Fruit fly (Drosophila melanogaster) whole organism, embryonic: ENCODE data around the gene Tti1.

ENCODE experiments used
- CG10209 ChIP-seq: fragments of 200-800 bp; sonication (Bioruptor generic); optimal IDR thresholded peaks from 3 replicates; lab custom pipeline; 2017; ENCODE audit warnings: missing biosample characterization, mild to moderate bottlenecking, missing genetic modification characterization, missing genetic modification reagents
- CG10959 ChIP-seq: fragments of 200-800 bp; sonication (Bioruptor generic); IDR thresholded peaks from 2 replicates; pipeline ENCODE4 v1.3.6; 2022; ENCODE audit warnings: missing biosample characterization, missing genetic modification characterization
- CG11398 ChIP-seq: fragments of 200-800 bp; sonication (Bioruptor generic); optimal IDR thresholded peaks from 2 replicates; lab custom pipeline; 2016; ENCODE audit warnings: missing biosample characterization, missing genetic modification characterization
- CG12236 ChIP-seq: fragments of 200-800 bp; sonication (Bioruptor generic); optimal IDR thresholded peaks from 2 replicates; lab custom pipeline; 2016; ENCODE audit warnings: missing biosample characterization, missing genetic modification characterization
- CG1233 ChIP-seq: fragments of 200-800 bp; sonication (Bioruptor generic); optimal IDR thresholded peaks from 4 replicates; lab custom pipeline; 2018; ENCODE audit warnings: missing biosample characterization, mild to moderate bottlenecking, missing genetic modification characterization
- CG14014 ChIP-seq: fragments of 200-800 bp; sonication (Bioruptor generic); IDR thresholded peaks from 2 replicates; pipeline ENCODE4 v1.3.6; 2022; ENCODE audit warnings: missing biosample characterization, missing genetic modification characterization
- CG15696 ChIP-seq: fragments of 200-800 bp; sonication (Bioruptor generic); optimal IDR thresholded peaks from 2 replicates; lab custom pipeline; 2019; ENCODE audit warnings: missing biosample characterization, mild to moderate bottlenecking, missing genetic modification characterization, moderate library complexity
- CG1603 ChIP-seq: fragments of 200-800 bp; sonication (Bioruptor generic); optimal IDR thresholded peaks from 2 replicates; lab custom pipeline; 2019; ENCODE audit warnings: missing biosample characterization, mild to moderate bottlenecking, missing genetic modification characterization, moderate library complexity
- CG17912 ChIP-seq: fragments of 200-800 bp; sonication (Bioruptor generic); optimal IDR thresholded peaks from 2 replicates; lab custom pipeline; 2018; ENCODE audit warnings: missing biosample characterization, mild to moderate bottlenecking, missing genetic modification characterization
- CG2120 ChIP-seq: fragments of 200-800 bp; sonication (Bioruptor generic); optimal IDR thresholded peaks from 3 replicates; lab custom pipeline; 2016; ENCODE audit warnings: missing biosample characterization, missing genetic modification characterization
- CG2129 ChIP-seq: fragments of 200-800 bp; sonication (Bioruptor generic); IDR thresholded peaks from 2 replicates; pipeline ENCODE4 v1.3.6; 2022; ENCODE audit warnings: missing biosample characterization, missing genetic modification characterization; ENCODE audit not compliant: partially characterized antibody
- CG30431 ChIP-seq: fragments of 200-800 bp; sonication (Bioruptor generic); optimal IDR thresholded peaks from 2 replicates; lab custom pipeline; 2017; ENCODE audit warnings: missing biosample characterization, missing genetic modification characterization
- CG31441 ChIP-seq: fragments of 200-800 bp; sonication (Bioruptor generic); IDR thresholded peaks from 2 replicates; pipeline ENCODE4 v1.3.6; 2022; ENCODE audit warnings: missing biosample characterization, missing genetic modification characterization
- CG3995 ChIP-seq: fragments of 200-800 bp; sonication (Bioruptor generic); optimal IDR thresholded peaks from 3 replicates; lab custom pipeline; 2016; ENCODE audit warnings: missing biosample characterization, missing genetic modification characterization
- CG6791 ChIP-seq: fragments of 200-800 bp; sonication (Bioruptor generic); IDR thresholded peaks from 3 replicates; pipeline ENCODE4 v1.3.6; 2022; ENCODE audit warnings: missing biosample characterization, missing genetic modification characterization; ENCODE audit not compliant: partially characterized antibody
- CG7271 ChIP-seq: fragments of 200-800 bp; sonication (Bioruptor generic); optimal IDR thresholded peaks from 2 replicates; lab custom pipeline; 2018; ENCODE audit warnings: missing biosample characterization, mild to moderate bottlenecking, missing genetic modification characterization, moderate library complexity
- CG7745 ChIP-seq: fragments of 200-800 bp; sonication (Bioruptor generic); optimal IDR thresholded peaks from 2 replicates; lab custom pipeline; 2018; ENCODE audit warnings: missing biosample characterization, mild to moderate bottlenecking, missing genetic modification characterization, moderate library complexity
- Dp ChIP-seq: fragments of 200-800 bp; sonication (Bioruptor generic); optimal IDR thresholded peaks from 2 replicates; lab custom pipeline; 2018; ENCODE audit warnings: missing biosample characterization, mild to moderate bottlenecking, missing genetic modification characterization, moderate library complexity
- Dref ChIP-seq: fragments of 200-800 bp; sonication (Bioruptor generic); IDR thresholded peaks from 2 replicates; pipeline ENCODE4 v1.3.6; 2022; ENCODE audit warnings: missing biosample characterization, missing genetic modification characterization
- Ets65A ChIP-seq: fragments of 200-800 bp; sonication (Bioruptor generic); peaks from one replicate; lab custom pipeline; 2016; ENCODE audit warnings: missing biosample characterization, missing genetic modification characterization
- Fer2 ChIP-seq: fragments of 200-800 bp; sonication (Bioruptor generic); optimal IDR thresholded peaks from 2 replicates; lab custom pipeline; 2018; ENCODE audit warnings: missing biosample characterization, mild to moderate bottlenecking, missing genetic modification characterization, moderate library complexity
- Gug ChIP-seq: fragments of 200-800 bp; sonication (Bioruptor generic); IDR thresholded peaks from 4 replicates; pipeline ENCODE4 v1.3.6; 2022; ENCODE audit warnings: missing biosample characterization, missing genetic modification characterization
- Hmx ChIP-seq: fragments of 200-800 bp; sonication (Bioruptor generic); optimal IDR thresholded peaks from 2 replicates; lab custom pipeline; 2016; ENCODE audit warnings: missing biosample characterization, missing genetic modification characterization
- Myb ChIP-seq: fragments of 200-800 bp; sonication (Bioruptor generic); optimal IDR thresholded peaks from 2 replicates; lab custom pipeline; 2016; ENCODE audit warnings: missing biosample characterization, missing genetic modification characterization
- Opbp ChIP-seq: fragments of 200-800 bp; sonication (Bioruptor generic); IDR thresholded peaks from 3 replicates; pipeline ENCODE4 v1.3.6; 2022; ENCODE audit warnings: missing biosample characterization, missing genetic modification characterization; ENCODE audit not compliant: partially characterized antibody
- ap ChIP-seq: fragments of 200-800 bp; sonication (Bioruptor generic); IDR thresholded peaks from 2 replicates; pipeline ENCODE4 v1.3.6; 2022; ENCODE audit warnings: missing biosample characterization, missing genetic modification characterization
- ash1 ChIP-seq: fragments of 200-800 bp; sonication (Bioruptor generic); optimal IDR thresholded peaks from 2 replicates; lab custom pipeline; 2018; ENCODE audit warnings: missing biosample characterization, mild to moderate bottlenecking, missing genetic modification characterization
- bab2 ChIP-seq: fragments of 200-800 bp; sonication (Bioruptor generic); optimal IDR thresholded peaks from 2 replicates; lab custom pipeline; 2016; ENCODE audit warnings: missing biosample characterization, missing genetic modification characterization
- btn ChIP-seq: fragments of 200-800 bp; sonication (Bioruptor generic); optimal IDR thresholded peaks from 2 replicates; lab custom pipeline; 2016; ENCODE audit warnings: missing biosample characterization, missing genetic modification characterization
- caup ChIP-seq: fragments of 200-800 bp; sonication (Bioruptor generic); optimal IDR thresholded peaks from 3 replicates; lab custom pipeline; 2017; ENCODE audit warnings: missing biosample characterization, mild to moderate bottlenecking, missing genetic modification characterization, moderate library complexity; ENCODE audit not compliant: severe bottlenecking
- chinmo ChIP-seq: fragments of 200-800 bp; sonication (Bioruptor generic); IDR thresholded peaks from 4 replicates; pipeline ENCODE4 v1.3.6; 2022; ENCODE audit warnings: missing biosample characterization, missing genetic modification characterization; ENCODE audit not compliant: partially characterized antibody
- cwo ChIP-seq: fragments of 200-800 bp; sonication (Bioruptor generic); optimal IDR thresholded peaks from 3 replicates; lab custom pipeline; 2017; ENCODE audit warnings: missing biosample characterization, missing genetic modification characterization, mild to moderate bottlenecking, moderate library complexity, missing genetic modification reagents
- dysf ChIP-seq: fragments of 200-800 bp; sonication (Bioruptor generic); IDR thresholded peaks from 3 replicates; pipeline ENCODE4 v1.3.6; 2022; ENCODE audit warnings: missing biosample characterization, missing genetic modification characterization
- eve ChIP-seq, 2 experiments: fragments of >200 bp; optimal IDR thresholded peaks; 2 replicates each; lab custom pipeline; 2017; ENCODE audit warnings: missing biosample characterization in 2 of 2, missing genetic modification characterization in 2 of 2
- fd102C ChIP-seq: fragments of 200-800 bp; sonication (Bioruptor generic); optimal IDR thresholded peaks from 2 replicates; lab custom pipeline; 2018; ENCODE audit warnings: missing biosample characterization, mild to moderate bottlenecking, missing genetic modification characterization, moderate library complexity
- fd3F ChIP-seq: fragments of 200-800 bp; sonication (Bioruptor generic); optimal IDR thresholded peaks from 2 replicates; lab custom pipeline; 2018; ENCODE audit warnings: missing biosample characterization, mild to moderate bottlenecking, missing genetic modification characterization, moderate library complexity
- gt ChIP-seq: fragments of 200-800 bp; sonication (Bioruptor generic); IDR thresholded peaks from 2 replicates; pipeline ENCODE4 v1.3.6; 2022; ENCODE audit warnings: missing biosample characterization, missing genetic modification characterization
- ind ChIP-seq: fragments of 200-800 bp; sonication (Bioruptor generic); optimal IDR thresholded peaks from 3 replicates; lab custom pipeline; 2016; ENCODE audit warnings: missing biosample characterization, missing genetic modification characterization
- lab ChIP-seq: fragments of 200-800 bp; sonication (Bioruptor generic); optimal IDR thresholded peaks from 3 replicates; lab custom pipeline; 2017; ENCODE audit warnings: missing biosample characterization, missing genetic modification characterization, mild to moderate bottlenecking, moderate library complexity, missing genetic modification reagents
- odd ChIP-seq: fragments of 200-800 bp; sonication (Bioruptor generic); optimal IDR thresholded peaks from 2 replicates; lab custom pipeline; 2017; ENCODE audit warnings: missing biosample characterization, mild to moderate bottlenecking, missing genetic modification characterization
- otp ChIP-seq: fragments of 200-800 bp; sonication (Bioruptor generic); IDR thresholded peaks from 3 replicates; pipeline ENCODE4, ENCODE4 v1.3.6; 2022; ENCODE audit warnings: missing biosample characterization, missing genetic modification characterization
- pros ChIP-seq: fragments of 200-800 bp; sonication (Bioruptor generic); optimal IDR thresholded peaks from 3 replicates; lab custom pipeline; 2019; ENCODE audit warnings: missing biosample characterization, mild to moderate bottlenecking, missing genetic modification characterization, moderate library complexity
- sob ChIP-seq: fragments of 200-800 bp; sonication (Bioruptor generic); IDR thresholded peaks from 2 replicates; pipeline ENCODE4 v1.3.6; 2022; ENCODE audit warnings: missing biosample characterization, missing genetic modification characterization
- ssp ChIP-seq: fragments of 200-800 bp; sonication (Bioruptor generic); IDR thresholded peaks from 2 replicates; pipeline ENCODE4 v1.3.6; 2022; ENCODE audit warnings: missing biosample characterization, missing genetic modification characterization
- stwl ChIP-seq: fragments of 200-800 bp; sonication (Bioruptor generic); optimal IDR thresholded peaks from 3 replicates; lab custom pipeline; 2018; ENCODE audit warnings: missing biosample characterization, mild to moderate bottlenecking, missing genetic modification characterization, moderate library complexity
- trem ChIP-seq: fragments of 200-800 bp; optimal IDR thresholded peaks from 3 replicates; lab custom pipeline; 2019; ENCODE audit warnings: missing biosample characterization, mild to moderate bottlenecking, missing genetic modification characterization, moderate library complexity
- twi ChIP-seq: fragments of 200-800 bp; optimal IDR thresholded peaks from 2 replicates; lab custom pipeline; 2019; ENCODE audit warnings: missing biosample characterization, mild to moderate bottlenecking, missing genetic modification characterization, moderate library complexity
- tx ChIP-seq: fragments of 200-800 bp; sonication (Bioruptor generic); optimal IDR thresholded peaks from 2 replicates; lab custom pipeline; 2016; ENCODE audit warnings: missing biosample characterization, missing genetic modification characterization
- yki ChIP-seq: fragments of >200 bp; optimal IDR thresholded peaks from 3 replicates; lab custom pipeline; 2018

The Tti1 gene

DNA sequence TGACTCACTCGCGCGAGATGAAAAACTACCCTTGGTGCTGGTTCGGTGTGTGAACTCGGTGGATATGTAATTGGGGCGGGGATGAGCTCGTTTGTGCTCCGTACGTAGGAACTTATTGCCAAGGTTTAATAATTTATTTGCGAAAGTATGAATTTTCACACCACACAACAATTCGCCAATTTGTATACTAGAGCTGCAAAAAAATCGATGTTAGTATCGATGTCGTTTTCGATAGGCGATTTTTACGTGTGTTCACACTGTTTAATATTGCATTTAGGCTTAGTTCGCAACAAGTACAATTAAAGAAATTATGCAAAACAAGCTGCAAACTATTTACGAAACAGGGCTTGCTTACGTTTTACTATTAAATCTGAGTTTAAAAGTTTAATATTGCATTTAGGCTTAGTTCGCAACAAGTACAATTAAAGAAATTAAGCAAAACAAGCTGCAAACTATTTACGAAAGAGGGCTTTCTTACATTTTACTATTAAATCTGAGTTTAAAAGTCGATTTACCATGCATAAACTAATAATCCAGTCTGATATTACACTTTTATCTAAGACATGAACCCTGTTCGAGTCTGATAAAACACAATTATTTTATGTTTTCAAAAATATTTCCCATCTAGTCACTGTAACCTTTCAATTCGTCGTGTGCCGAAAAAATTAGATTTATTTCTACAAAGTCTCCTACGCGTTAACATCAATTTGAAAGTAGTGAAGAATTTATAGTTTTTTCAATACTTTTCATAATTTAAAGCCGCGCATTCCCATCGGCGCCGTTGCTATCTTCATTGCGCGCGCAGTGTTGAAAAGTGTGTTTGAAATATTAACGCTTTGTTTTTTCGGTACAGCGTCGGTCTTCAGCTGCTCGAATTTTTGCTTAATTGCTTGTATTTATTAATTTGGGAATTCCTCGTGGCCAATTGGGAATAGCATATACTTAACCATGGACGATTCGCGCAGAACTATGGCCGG is 8.8 kb upstream of the Tti1 start, which contains the start of the genes Snap24 and CG8478 (continued):
- TF ChIP-seq twi (tag; lab: Kevin White, UChicago) = no peak
- TF ChIP-seq Fer2 (tag; lab: Kevin White, UChicago) = no peak
- no peak for TF ChIP-seq ap
- no peak for TF ChIP-seq fd102C (GFP tag; lab: Kevin White, UChicago)
- TF ChIP-seq ash1 (GFP tag; lab: Kevin White, UChicago) = no peak
- no peak for TF ChIP-seq CG14014 (GFP tag; lab: Robert Waterston, UW)
- TF ChIP-seq CG30431 (GFP tag; lab: Kevin White, UChicago) = no peak
- TF ChIP-seq gt = no peak
- TF ChIP-seq CG11398 (GFP tag; lab: Kevin White, UChicago) = no peak
- TF ChIP-seq Gug (GFP tag; lab: Robert Waterston, UW) = no peak
- TF ChIP-seq Opbp (GFP tag; lab: Robert Waterston, UW) = peak; percentile 71; the same call in 2 of the 3 replicates
- no peak for TF ChIP-seq CG15696 (tag; lab: Kevin White, UChicago)
- TF ChIP-seq ind (GFP tag; lab: Kevin White, UChicago) = no peak
- TF ChIP-seq ssp = peak; percentile 92
- no peak for TF ChIP-seq pros (GFP tag; lab: Kevin White, UChicago)
- peak; percentile 87 for TF ChIP-seq Dref (GFP tag; lab: Robert Waterston, UW)
- TF ChIP-seq stwl = peak; percentile 91
- TF ChIP-seq dysf (GFP tag; lab: Robert Waterston, UW) = no peak
- no peak for TF ChIP-seq yki
- TF ChIP-seq CG1233 (GFP tag; lab: Kevin White, UChicago) = no peak
- no peak for TF ChIP-seq CG10209 (GFP tag; lab: Kevin White, UChicago)
- TF ChIP-seq cwo (GFP tag; lab: Kevin White, UChicago) = no peak
- no peak for TF ChIP-seq CG2120 (GFP tag; lab: Kevin White, UChicago)
- no peak for TF ChIP-seq CG7271
- no peak for TF ChIP-seq bab2 (GFP tag; lab: Kevin White, UChicago)
- TF ChIP-seq sob = no peak
- no peak for TF ChIP-seq tx (GFP tag; lab: Kevin White, UChicago)
- no peak for TF ChIP-seq CG7745 (tag; lab: Kevin White, UChicago)
- peak; percentile 57 for TF ChIP-seq CG2129 (GFP tag; lab: Robert Waterston, UW)
- peak; percentile 27 for TF ChIP-seq trem
- no peak for TF ChIP-seq fd3F (GFP tag; lab: Kevin White, UChicago)
- TF ChIP-seq CG17912 (GFP tag; lab: Kevin White, UChicago) = no peak
- TF ChIP-seq CG12236 (GFP tag; lab: Kevin White, UChicago) = no peak
- peak; percentile 75 for TF ChIP-seq Myb (GFP tag; lab: Kevin White, UChicago)
- no peak for TF ChIP-seq odd
- TF ChIP-seq CG6791 (GFP tag; lab: Robert Waterston, UW) = peak; percentile 79
- TF ChIP-seq lab = no peak
- no peak for TF ChIP-seq btn (GFP tag; lab: Kevin White, UChicago)
- no peak for TF ChIP-seq CG31441
- TF ChIP-seq chinmo (GFP tag; lab: Robert Waterston, UW) = peak; percentile 74; the same call in 2 of the 4 replicates
- no peak for TF ChIP-seq eve (GFP tag; optimal IDR thresholded peaks at IDR 0.05; lab: Kevin White, UChicago)
- no peak for TF ChIP-seq caup (GFP tag; lab: Kevin White, UChicago)
- no peak for TF ChIP-seq Hmx (GFP tag; lab: Kevin White, UChicago)
- TF ChIP-seq CG3995 (GFP tag; lab: Kevin White, UChicago) = no peak
- no peak for TF ChIP-seq Ets65A
- TF ChIP-seq Dp = peak; percentile 78
- TF ChIP-seq CG1603 (tag; lab: Kevin White, UChicago) = peak; percentile 17
- TF ChIP-seq otp (GFP tag; lab: Robert Waterston, UW) = no peak
- no peak for TF ChIP-seq CG10959 (GFP tag; lab: Robert Waterston, UW)
